Worm (Caenorhabditis elegans) whole organism, L4 larva: ENCODE measurements around the gene srx-29.

Source experiments
- lin-39 ChIP-seq: fragments of 150-350 bp; optimal IDR thresholded peaks from 2 replicates; lab custom pipeline; 2014; ENCODE audit warnings: missing biosample characterization, missing genetic modification reagents, missing genetic modification characterization
- nhr-237 ChIP-seq: sonication (generic microtip); optimal IDR thresholded peaks from 2 replicates; lab custom pipeline; 2017; ENCODE audit warnings: missing biosample characterization, missing genetic modification characterization
- nhr-28 ChIP-seq: fragments of 150-350 bp; optimal IDR thresholded peaks from 2 replicates; lab custom pipeline; 2014; ENCODE audit warnings: missing biosample characterization, missing genetic modification characterization
- pha-4 ChIP-seq, 2 experiments: fragments of 150-350 bp in 1 of 2; fragments of 200-800 bp in 1 of 2; sonication (Bioruptor generic) in 1 of 2; IDR thresholded peaks in 1 of 2; optimal IDR thresholded peaks in 1 of 2; 2 replicates each; pipeline versions ENCODE4 v1.3.6 to Lab custom; 2014 to 2022; ENCODE audit warnings: missing genetic modification characterization in 2 of 2, missing genetic modification reagents in 2 of 2, missing biosample characterization in 1 of 2, missing compliant biosample characterization in 1 of 2
- unc-130 ChIP-seq: sonication (generic microtip); optimal IDR thresholded peaks from 2 replicates; lab custom pipeline; 2016; ENCODE audit warnings: missing genetic modification reagents, missing genetic modification characterization, missing compliant biosample characterization

DNA sequence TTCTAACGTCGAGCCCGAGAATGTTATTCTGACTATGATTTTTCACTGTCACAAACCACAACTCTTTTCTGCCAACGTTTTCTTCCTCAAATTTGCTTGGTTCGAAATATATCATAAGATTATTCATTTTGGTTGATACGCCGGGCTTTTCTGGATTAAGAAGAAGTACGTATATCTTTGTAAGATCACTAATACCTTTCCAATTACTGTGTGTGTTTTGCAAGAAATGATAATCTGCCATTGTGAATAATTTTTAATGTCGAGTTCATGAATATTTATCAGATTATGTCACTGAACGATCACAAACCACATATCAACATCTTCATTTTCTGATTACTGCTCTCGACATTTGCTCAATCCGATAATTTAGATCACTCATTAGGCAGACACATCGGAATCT, 12.4 kb downstream of the srx-29 start, which contains the start of gene nhr-196:
- TF ChIP-seq pha-4 (GFP tag; IDR thresholded peaks at IDR 0.05; lab: Robert Waterston, UW) (no peak), pha-4 (tag; optimal IDR thresholded peaks at IDR 0.05; lab: Kevin White, UChicago) (no peak), nhr-28 (tag; lab: Kevin White, UChicago) (no peak), nhr-237 (no peak), lin-39 (tag; lab: Kevin White, UChicago) (no peak), unc-130 (GFP tag; lab: Kevin White, UChicago) (no peak)
